Fruit fly (Drosophila melanogaster): ENCODE results near the gene CheA84a.

CheA84a gene

DNA sequence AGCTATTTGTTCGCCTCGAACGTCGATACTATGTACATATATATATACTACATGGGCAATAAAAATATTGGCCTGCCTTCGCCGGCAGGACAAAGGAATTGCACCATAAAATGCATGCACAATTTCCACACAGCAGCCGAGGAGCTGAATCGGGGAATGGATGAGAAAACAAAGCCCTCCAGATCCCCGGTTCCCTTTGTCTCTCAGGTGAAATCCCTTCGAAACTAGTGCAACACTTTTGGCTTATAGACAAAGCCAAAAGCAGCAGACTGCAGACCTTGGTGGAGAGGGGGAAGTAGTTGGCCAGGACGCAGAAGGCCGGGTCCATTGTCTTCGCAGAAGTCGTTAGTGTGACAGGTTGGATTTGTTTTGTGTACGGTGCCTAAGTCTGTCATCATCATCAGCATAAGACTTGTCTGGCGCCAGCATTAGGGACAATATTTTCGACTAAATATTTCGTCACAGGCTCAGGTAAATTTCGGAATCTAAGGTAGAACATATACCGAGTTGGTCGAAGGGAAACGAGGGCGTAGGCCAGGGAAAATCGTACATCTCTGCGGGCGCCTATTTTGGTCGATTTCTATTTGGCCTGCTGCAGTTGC, 763 bp upstream of the CheA84a start:
- peak; percentile 99 for TF ChIP-seq zen (tag; optimal IDR thresholded peaks at IDR 0.05)
- peak; percentile 90 for TF ChIP-seq cad (GFP tag; optimal IDR thresholded peaks at IDR 0.05)
- TF ChIP-seq lab (GFP tag; optimal IDR thresholded peaks at IDR 0.05), result no peak
- peak; percentile 92 for TF ChIP-seq D (optimal IDR thresholded peaks at IDR 0.05)
- TF ChIP-seq D (GFP tag; optimal IDR thresholded peaks at IDR 0.05), result no peak
- no peak for TF ChIP-seq gcm (GFP tag; optimal IDR thresholded peaks at IDR 0.05)
- TF ChIP-seq tll (GFP tag; optimal IDR thresholded peaks at IDR 0.05), result peak in 1 of 2 experiments; percentile 95
- TF ChIP-seq CG34422 (GFP tag; IDR thresholded peaks at IDR 0.05), result 0 out of 3 replicates have a peak, but pooled peaks have one; percentile 35
- TF ChIP-seq CG15479 (GFP tag; optimal IDR thresholded peaks at IDR 0.05), result peak; percentile 69

DNA sequence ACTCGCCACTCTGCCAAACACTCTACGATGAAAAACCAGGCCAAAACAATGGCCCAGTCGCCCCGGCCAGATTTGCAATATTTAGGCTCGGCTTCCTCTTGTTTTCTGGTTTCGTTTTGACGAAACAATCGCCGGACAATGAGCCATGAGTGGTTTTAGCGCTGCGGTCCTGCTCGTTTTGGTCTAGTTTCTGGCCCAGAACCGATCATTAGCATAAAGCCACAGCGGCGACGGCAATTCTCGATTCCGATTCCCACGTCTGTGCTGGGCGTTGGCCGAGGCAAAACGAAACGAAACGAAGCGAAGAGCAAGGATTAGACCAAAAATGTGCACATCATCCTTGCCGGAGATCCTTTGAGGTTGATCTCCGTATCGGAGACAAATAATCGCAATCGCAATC, 1.3 kb downstream of the CheA84a start:
- peak; percentile 93 for TF ChIP-seq zen (tag; optimal IDR thresholded peaks at IDR 0.05)
- peak in 1 of 2 experiments; percentile 4 for TF ChIP-seq tll (GFP tag; optimal IDR thresholded peaks at IDR 0.05)
- TF ChIP-seq eve (GFP tag; optimal IDR thresholded peaks at IDR 0.05), result no peak

DNA sequence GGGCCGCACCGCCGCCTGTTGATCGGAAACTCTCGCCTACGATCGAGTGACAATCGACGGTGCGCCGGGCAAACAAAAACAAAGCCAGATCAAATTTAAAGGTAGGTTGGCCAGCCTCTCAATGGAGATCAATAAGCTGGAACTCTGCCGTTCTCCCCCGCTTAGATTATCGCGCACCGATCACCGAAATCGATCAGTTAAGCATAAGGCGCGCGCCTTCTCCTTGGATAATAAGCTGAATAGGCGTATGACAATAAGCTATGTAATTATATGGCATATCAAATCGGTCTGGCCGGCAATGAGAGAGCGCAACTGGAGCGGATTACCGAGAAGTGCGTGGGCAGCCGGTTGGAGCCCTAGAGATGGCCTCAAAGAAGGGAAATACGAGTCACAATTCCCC, 6.3 kb downstream of the CheA84a start:
- TF ChIP-seq gt (GFP tag; IDR thresholded peaks at IDR 0.05) (0 out of 2 replicates have a peak, but pooled peaks have one; percentile 7), hb (GFP tag; IDR thresholded peaks at IDR 0.05; ENCODE audit: partially characterized antibody) (0 out of 3 replicates have a peak, but pooled peaks have one; percentile 5), CG43689 (GFP tag; IDR thresholded peaks at IDR 0.05) (0 out of 2 replicates have a peak, but pooled peaks have one; percentile 21), CG31365 (tag; optimal IDR thresholded peaks at IDR 0.05) (no peak), pan (optimal IDR thresholded peaks at IDR 0.05) (no peak), pan (GFP tag; optimal IDR thresholded peaks at IDR 0.05 in 1 of 2, IDR thresholded peaks at IDR 0.05 in 1 of 2) (no peak), oc (tag; optimal IDR thresholded peaks at IDR 0.05) (peak; percentile 86), CG2712 (tag; optimal IDR thresholded peaks at IDR 0.05) (no peak), grn (GFP tag; optimal IDR thresholded peaks at IDR 0.05) (peak; percentile 97), Med (GFP tag) (peak; percentile 60)

DNA sequence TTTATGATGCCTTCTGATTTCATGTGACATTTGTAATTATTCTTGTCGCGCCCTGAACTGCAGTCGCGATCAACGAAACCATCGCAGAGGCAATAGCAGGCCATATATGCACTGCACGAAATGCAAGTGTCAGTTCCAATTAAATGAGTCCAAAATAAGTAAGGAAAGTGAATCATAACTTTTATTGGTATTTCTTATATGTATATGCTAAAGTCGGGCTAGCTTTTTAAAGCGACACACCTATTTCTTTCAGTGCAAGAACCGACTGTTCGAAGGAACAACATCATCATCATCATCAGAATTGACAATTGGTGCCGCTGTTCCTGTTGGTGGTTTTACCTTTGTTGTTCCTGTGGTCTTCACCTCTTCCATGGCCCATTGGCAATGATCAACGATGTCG, 7.5 kb downstream of the CheA84a start:
- TF ChIP-seq CG8924 (tag; optimal IDR thresholded peaks at IDR 0.05) (peak; percentile 5), CG8281 (tag; optimal IDR thresholded peaks at IDR 0.05) (no peak), CG6813 (GFP tag; optimal IDR thresholded peaks at IDR 0.05) (peak; percentile 4), CG2202 (tag; optimal IDR thresholded peaks at IDR 0.05) (peak; percentile 38), CG1603 (tag; optimal IDR thresholded peaks at IDR 0.05) (peak; percentile 71), Bgb (GFP tag; IDR thresholded peaks at IDR 0.05; ENCODE audit: partially characterized antibody) (no peak), CG1024 (GFP tag; IDR thresholded peaks at IDR 0.05) (0 out of 2 replicates have a peak, but pooled peaks have one; percentile 39), zen2 (GFP tag; IDR thresholded peaks at IDR 0.05; ENCODE audit: partially characterized antibody) (no peak), CG30403 (GFP tag; optimal IDR thresholded peaks at IDR 0.05) (peak; percentile 5), nmo (GFP tag; optimal IDR thresholded peaks at IDR 0.05) (peak; percentile 31), zf30C (GFP tag; optimal IDR thresholded peaks at IDR 0.05) (peak; percentile 54), trh (GFP tag; optimal IDR thresholded peaks at IDR 0.05) (no peak), CG4820 (GFP tag; optimal IDR thresholded peaks at IDR 0.05) (peak; percentile 28), Pdp1 (GFP tag; optimal IDR thresholded peaks at IDR 0.05) (peak in 1 of 2 experiments; percentile 22), gsb (GFP tag; IDR thresholded peaks at IDR 0.05) (no peak), CG31441 (GFP tag; IDR thresholded peaks at IDR 0.05) (0 out of 2 replicates have a peak, but pooled peaks have one; percentile 8), phol (tag; optimal IDR thresholded peaks at IDR 0.05) (peak; percentile 39), CG8765 (GFP tag; IDR thresholded peaks at IDR 0.05) (peak; percentile 57; the same call in 1 of the 2 replicates), CG3163 (GFP tag; optimal IDR thresholded peaks at IDR 0.05) (no peak), row (GFP tag; IDR thresholded peaks at IDR 0.05) (peak; percentile 46; the same call in 2 of the 3 replicates), CG13287 (GFP tag; IDR thresholded peaks at IDR 0.05; ENCODE audit: partially characterized antibody) (no peak), CG30431 (GFP tag; optimal IDR thresholded peaks at IDR 0.05) (peak; percentile 37), CG33557 (GFP tag; optimal IDR thresholded peaks at IDR 0.05) (peak; percentile 20), Xbp1 (GFP tag; optimal IDR thresholded peaks at IDR 0.05) (peak; percentile 29), Dip3 (GFP tag; optimal IDR thresholded peaks at IDR 0.05) (no peak)
